Worm (Caenorhabditis elegans): ENCODE data around the gene mel-28.

DNA sequence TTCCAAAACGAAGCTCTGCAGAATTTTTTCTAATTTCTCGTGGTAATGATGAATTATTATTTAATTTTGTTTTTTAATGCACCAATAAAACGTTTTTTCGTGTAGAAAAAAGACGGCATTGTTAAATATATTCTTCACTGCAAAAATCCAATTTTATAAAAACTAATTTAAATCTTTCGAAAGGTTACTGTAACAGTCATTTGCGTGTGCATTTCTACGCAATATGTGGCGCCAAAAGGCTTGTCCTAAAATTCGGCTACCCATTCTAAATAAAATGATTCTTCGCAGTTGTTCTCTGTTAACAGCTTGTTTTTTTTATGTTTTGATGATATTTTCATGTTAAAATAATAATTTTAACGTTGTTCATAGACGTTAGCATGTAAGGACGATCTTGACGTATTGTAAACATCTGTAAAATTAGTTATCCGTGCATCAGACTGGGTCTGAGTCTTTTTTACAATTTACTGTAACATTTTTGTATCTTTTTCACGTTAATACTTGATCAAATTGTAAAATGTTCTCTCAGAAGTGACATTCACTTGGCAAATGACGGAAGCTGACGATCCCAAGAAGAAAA is 6.8 kb downstream of the mel-28 start, which contains the start of gene mip-1:
- TF ChIP-seq ref-1 (GFP tag; conservative IDR thresholded peaks at IDR 0.05) (no peak), flt-1 (GFP tag; IDR thresholded peaks at IDR 0.05) (no peak), klf-2 (GFP tag; conservative IDR thresholded peaks at IDR 0.05) (no peak), ztf-29 (GFP tag; IDR thresholded peaks at IDR 0.05) (no peak), T22C8.4 (GFP tag; IDR thresholded peaks at IDR 0.05) (no peak), tab-1 (GFP tag; IDR thresholded peaks at IDR 0.05) (no peak), ztf-23 (GFP tag; IDR thresholded peaks at IDR 0.05) (no peak), med-1 (GFP tag; optimal IDR thresholded peaks at IDR 0.05; ENCODE audit: insufficient read depth) (no peak), cog-1 (tag; optimal IDR thresholded peaks at IDR 0.05) (no peak)
